Worm (Caenorhabditis elegans) whole organism, young adult: ENCODE data around the gene acd-3.

ENCODE experiments used
- B0019.2 ChIP-seq: fragments of 200-800 bp; sonication (Bioruptor generic); conservative IDR thresholded peaks from 2 replicates; pipeline ENCODE4 v1.3.6; 2022; ENCODE audit warnings: missing genetic modification reagents, missing genetic modification characterization, missing compliant biosample characterization
- C06A6.2 ChIP-seq: fragments of 200-800 bp; sonication (Bioruptor generic); conservative IDR thresholded peaks from 2 replicates; pipeline ENCODE4 v1.3.6; 2022; ENCODE audit warnings: missing genetic modification characterization, missing compliant biosample characterization
- C17E4.6 ChIP-seq: fragments of 200-800 bp; sonication (Bioruptor generic); IDR thresholded peaks from 2 replicates; pipeline ENCODE4 v1.3.6; 2022; ENCODE audit warnings: missing genetic modification reagents, missing genetic modification characterization, missing compliant biosample characterization
- F10E7.11 ChIP-seq: sonication (generic microtip); optimal IDR thresholded peaks from 2 replicates; lab custom pipeline; 2017; ENCODE audit warnings: mild to moderate bottlenecking, missing genetic modification characterization, moderate library complexity, missing compliant biosample characterization
- F22D6.2 ChIP-seq: sonication (generic microtip); optimal IDR thresholded peaks from 2 replicates; lab custom pipeline; 2016; ENCODE audit warnings: mild to moderate bottlenecking, missing genetic modification characterization, missing compliant biosample characterization
- F52B5.7 ChIP-seq: sonication (generic microtip); optimal IDR thresholded peaks from 2 replicates; lab custom pipeline; 2016; ENCODE audit warnings: mild to moderate bottlenecking, missing genetic modification characterization, missing compliant biosample characterization
- T07F8.4 ChIP-seq: sonication (generic microtip); optimal IDR thresholded peaks from 2 replicates; lab custom pipeline; 2016; ENCODE audit warnings: mild to moderate bottlenecking, missing genetic modification characterization, moderate library complexity, missing compliant biosample characterization
- Y53G8AR.9 ChIP-seq: fragments of 200-800 bp; sonication (Bioruptor generic); conservative IDR thresholded peaks from 2 replicates; pipeline ENCODE4 v1.3.6; 2022; ENCODE audit warnings: missing genetic modification reagents, missing genetic modification characterization, missing compliant biosample characterization
- Y67H2A.10 ChIP-seq: fragments of 200-800 bp; sonication (Bioruptor generic); conservative IDR thresholded peaks from 2 replicates; pipeline ENCODE4 v1.3.6; 2022; ENCODE audit warnings: missing genetic modification reagents, missing genetic modification characterization, missing compliant biosample characterization
- Y95B8A.8 ChIP-seq: fragments of 200-800 bp; sonication (Bioruptor generic); IDR thresholded peaks from 2 replicates; pipeline ENCODE4 v1.3.6; 2022; ENCODE audit warnings: missing genetic modification reagents, missing genetic modification characterization, missing compliant biosample characterization
- akir-1 ChIP-seq: fragments of 200-800 bp; sonication (Bioruptor generic); optimal IDR thresholded peaks from 2 replicates; lab custom pipeline; 2018; ENCODE audit warnings: mild to moderate bottlenecking, missing genetic modification characterization, moderate library complexity, missing compliant biosample characterization
- aptf-3 ChIP-seq: fragments of 200-800 bp; sonication (Bioruptor generic); IDR thresholded peaks from 2 replicates; pipeline ENCODE4 v1.3.6; 2022; ENCODE audit warnings: missing genetic modification characterization, missing compliant biosample characterization
- attf-6 ChIP-seq: fragments of 200-800 bp; sonication (Bioruptor generic); IDR thresholded peaks from 2 replicates; pipeline ENCODE4 v1.3.6; 2022; ENCODE audit warnings: missing genetic modification reagents, missing genetic modification characterization, missing compliant biosample characterization
- ceh-100 ChIP-seq: fragments of 200-800 bp; sonication (Bioruptor generic); IDR thresholded peaks from 2 replicates; pipeline ENCODE4 v1.3.6; 2022; ENCODE audit warnings: missing genetic modification reagents, missing genetic modification characterization, missing compliant biosample characterization
- ceh-79 ChIP-seq: sonication (generic microtip); optimal IDR thresholded peaks from 2 replicates; lab custom pipeline; 2017; ENCODE audit warnings: mild to moderate bottlenecking, missing genetic modification characterization, missing compliant biosample characterization
- dox-1 ChIP-seq: fragments of 200-800 bp; sonication (Bioruptor generic); IDR thresholded peaks from 2 replicates; pipeline ENCODE4 v1.3.6; 2022; ENCODE audit warnings: missing genetic modification reagents, missing genetic modification characterization, missing compliant biosample characterization
- dpff-1 ChIP-seq: sonication (generic microtip); optimal IDR thresholded peaks from 2 replicates; lab custom pipeline; 2017; ENCODE audit warnings: mild to moderate bottlenecking, missing genetic modification characterization, missing compliant biosample characterization
- egl-18 ChIP-seq: fragments of 200-800 bp; sonication (Bioruptor generic); IDR thresholded peaks from 2 replicates; pipeline ENCODE4 v1.3.6; 2022; ENCODE audit warnings: missing genetic modification reagents, missing genetic modification characterization, missing compliant biosample characterization
- ekl-4 ChIP-seq: fragments of 200-800 bp; sonication (Bioruptor generic); IDR thresholded peaks from 2 replicates; pipeline ENCODE4 v1.3.6; 2022; ENCODE audit warnings: missing genetic modification reagents, missing genetic modification characterization, missing compliant biosample characterization
- ets-4 ChIP-seq: fragments of 200-800 bp; sonication (Bioruptor generic); optimal IDR thresholded peaks from 2 replicates; lab custom pipeline; 2018; ENCODE audit warnings: mild to moderate bottlenecking, missing genetic modification characterization, missing compliant biosample characterization
- fkh-3 ChIP-seq: sonication (generic microtip); optimal IDR thresholded peaks from 2 replicates; lab custom pipeline; 2016; ENCODE audit warnings: mild to moderate bottlenecking, missing genetic modification characterization, missing compliant biosample characterization
- hrde-1 ChIP-seq: sonication (generic microtip); optimal IDR thresholded peaks from 2 replicates; lab custom pipeline; 2016; ENCODE audit warnings: missing genetic modification characterization, mild to moderate bottlenecking, missing compliant biosample characterization, moderate library complexity, missing genotype, missing genetic modification reagents, borderline replicate concordance
- let-607 ChIP-seq, 2 experiments: fragments of 200-800 bp in 1 of 2; sonication (Bioruptor generic) in 1 of 2; sonication (generic microtip) in 1 of 2; optimal IDR thresholded peaks; 2 replicates each; lab custom pipeline; 2016 to 2018; ENCODE audit warnings: mild to moderate bottlenecking in 2 of 2, missing compliant biosample characterization in 2 of 2, missing genetic modification characterization in 2 of 2, moderate library complexity in 2 of 2, missing genotype in 1 of 2
- lin-35 ChIP-seq, 3 experiments: fragments of 150-350 bp in 2 of 3; sonication (generic microtip) in 1 of 3; optimal IDR thresholded peaks; 2 replicates each; lab custom pipeline; 2014 to 2018; ENCODE audit warnings: missing biosample characterization in 3 of 3, missing genetic modification characterization in 3 of 3, missing genetic modification reagents in 3 of 3
- lin-54 ChIP-seq: fragments of 200-800 bp; sonication (Bioruptor generic); optimal IDR thresholded peaks from 2 replicates; lab custom pipeline; 2018; ENCODE audit warnings: mild to moderate bottlenecking, missing genetic modification characterization, missing compliant biosample characterization
- madf-10 ChIP-seq: sonication (generic microtip); optimal IDR thresholded peaks from 2 replicates; lab custom pipeline; 2016; ENCODE audit warnings: mild to moderate bottlenecking, missing genetic modification characterization, missing compliant biosample characterization
- madf-3 ChIP-seq: fragments of 200-800 bp; sonication (Bioruptor generic); IDR thresholded peaks from 2 replicates; pipeline ENCODE4 v1.3.6; 2022; ENCODE audit warnings: missing genetic modification reagents, missing genetic modification characterization, missing compliant biosample characterization
- madf-6 ChIP-seq: fragments of 200-800 bp; sonication (Bioruptor generic); IDR thresholded peaks from 2 replicates; pipeline ENCODE4 v1.3.6; 2022; ENCODE audit warnings: missing genetic modification reagents, missing genetic modification characterization, missing compliant biosample characterization
- madf-8 ChIP-seq: fragments of 200-800 bp; sonication (Bioruptor generic); conservative IDR thresholded peaks from 2 replicates; pipeline ENCODE4 v1.3.6; 2022; ENCODE audit warnings: missing genetic modification reagents, missing genetic modification characterization, missing compliant biosample characterization
- mel-28 ChIP-seq: sonication (generic microtip); optimal IDR thresholded peaks from 2 replicates; lab custom pipeline; 2016; ENCODE audit warnings: borderline replicate concordance, mild to moderate bottlenecking, missing genetic modification characterization, missing compliant biosample characterization
- mxl-1 ChIP-seq: sonication (generic microtip); optimal IDR thresholded peaks from 2 replicates; lab custom pipeline; 2016; ENCODE audit warnings: missing genetic modification characterization, missing compliant biosample characterization
- nhr-27 ChIP-seq: fragments of 200-800 bp; sonication (Bioruptor generic); optimal IDR thresholded peaks from 2 replicates; lab custom pipeline; 2018; ENCODE audit warnings: mild to moderate bottlenecking, missing genetic modification characterization, moderate library complexity, missing compliant biosample characterization
- nhr-90 ChIP-seq: sonication (generic microtip); optimal IDR thresholded peaks from 2 replicates; lab custom pipeline; 2016; ENCODE audit warnings: missing genotype, mild to moderate bottlenecking, missing genetic modification characterization, missing compliant biosample characterization
- pbrm-1 ChIP-seq: fragments of 200-800 bp; sonication (Bioruptor generic); IDR thresholded peaks from 2 replicates; pipeline ENCODE4 v1.3.6; 2022; ENCODE audit warnings: missing genetic modification reagents, missing genetic modification characterization, missing compliant biosample characterization
- pha-4 ChIP-seq: fragments of 150-350 bp; sonication (generic microtip); optimal IDR thresholded peaks from 2 replicates; lab custom pipeline; 2014; ENCODE audit warnings: missing biosample characterization, missing genetic modification reagents, missing genetic modification characterization
- repo-1 ChIP-seq: sonication (generic microtip); optimal IDR thresholded peaks from 2 replicates; lab custom pipeline; 2017; ENCODE audit warnings: mild to moderate bottlenecking, missing genetic modification characterization, missing compliant biosample characterization
- rpc-1 ChIP-seq, 2 experiments: fragments of 150-350 bp in 1 of 2; sonication (generic microtip) in 1 of 2; optimal IDR thresholded peaks; 2 replicates each; lab custom pipeline; 2014 to 2018; ENCODE audit warnings: missing biosample characterization in 1 of 2, missing genetic modification characterization in 1 of 2, missing genetic modification reagents in 1 of 2, missing genotype in 1 of 2
- sea-2 ChIP-seq: fragments of 200-800 bp; sonication (Bioruptor generic); IDR thresholded peaks from 2 replicates; pipeline ENCODE4 v1.3.6; 2022; ENCODE audit warnings: missing genetic modification characterization, missing compliant biosample characterization
- snpc-3.4 ChIP-seq: sonication (generic microtip); optimal IDR thresholded peaks from 2 replicates; lab custom pipeline; 2017; ENCODE audit warnings: missing genetic modification characterization, mild to moderate bottlenecking, missing compliant biosample characterization, antibody characterized with exemption, moderate library complexity, missing genotype, missing genetic modification reagents
- sptf-2 ChIP-seq: fragments of 200-800 bp; sonication (Bioruptor generic); optimal IDR thresholded peaks from 2 replicates; lab custom pipeline; 2018; ENCODE audit warnings: mild to moderate bottlenecking, missing genetic modification characterization, missing compliant biosample characterization
- tlf-1 ChIP-seq: fragments of 200-800 bp; sonication (Bioruptor generic); optimal IDR thresholded peaks from 2 replicates; lab custom pipeline; 2018; ENCODE audit warnings: mild to moderate bottlenecking, missing genetic modification characterization, missing compliant biosample characterization
- unc-130 ChIP-seq: sonication (generic microtip); optimal IDR thresholded peaks from 2 replicates; lab custom pipeline; 2016; ENCODE audit warnings: missing genetic modification reagents, missing genetic modification characterization, missing compliant biosample characterization
- unc-62 ChIP-seq: fragments of 150-350 bp; optimal IDR thresholded peaks from 2 replicates; lab custom pipeline; 2014; ENCODE audit warnings: missing biosample characterization, missing genetic modification reagents, missing genetic modification characterization
- zfh-2 ChIP-seq: fragments of 200-800 bp; sonication (Bioruptor generic); conservative IDR thresholded peaks from 2 replicates; pipeline ENCODE4 v1.3.6; 2022; ENCODE audit warnings: missing genetic modification reagents, missing genetic modification characterization, missing compliant biosample characterization
- ztf-28 ChIP-seq: fragments of 200-800 bp; sonication (Bioruptor generic); IDR thresholded peaks from 2 replicates; pipeline ENCODE4 v1.3.6; 2022; ENCODE audit warnings: missing genetic modification reagents, missing genetic modification characterization, missing compliant biosample characterization
- ztf-3 ChIP-seq: fragments of 200-800 bp; sonication (Bioruptor generic); optimal IDR thresholded peaks from 2 replicates; lab custom pipeline; 2018; ENCODE audit warnings: mild to moderate bottlenecking, missing genetic modification characterization, missing compliant biosample characterization

acd-3 gene

DNA sequence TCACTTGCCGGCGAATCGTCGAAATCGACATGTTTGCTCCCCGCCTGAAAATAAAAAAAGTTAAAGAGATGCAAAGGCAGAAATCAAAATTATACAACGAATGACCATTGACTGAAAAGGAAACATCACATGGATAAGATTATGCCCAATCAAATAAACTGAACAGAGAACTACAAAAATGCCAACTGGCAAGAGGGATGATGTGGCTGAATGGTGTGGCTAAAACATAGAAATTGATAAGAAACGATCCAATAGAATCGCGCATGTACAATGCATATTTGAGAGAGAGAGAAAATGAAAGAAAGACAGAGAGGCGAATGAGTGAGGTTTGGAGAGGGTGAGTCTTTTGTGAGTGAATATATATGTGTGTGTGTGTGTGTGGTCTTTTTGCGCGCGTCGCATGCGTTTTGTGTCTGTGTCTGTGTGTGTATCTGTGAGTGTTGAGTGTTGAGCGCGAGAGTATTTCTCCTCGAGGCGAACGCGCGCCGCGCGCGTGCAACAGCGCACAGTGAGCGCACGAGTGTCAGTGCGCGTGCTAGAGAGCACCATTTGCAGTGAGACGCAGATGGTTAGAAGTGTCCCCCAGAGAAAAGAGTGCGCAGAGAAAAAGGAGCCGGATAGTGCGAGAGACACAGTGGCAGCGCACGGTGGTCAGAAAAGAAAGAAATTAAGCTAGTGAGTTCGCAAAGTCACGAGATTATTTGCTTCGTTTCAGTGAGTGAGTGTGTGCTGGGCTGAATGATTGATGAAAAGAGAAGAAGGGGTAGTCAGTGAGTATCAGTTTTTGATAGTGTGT is 30.4 kb upstream of the acd-3 start, which contains the start of gene epn-1 (continued):
- peak; percentile 92 for TF ChIP-seq tlf-1 (GFP tag; lab: Kevin White, UChicago)
- TF ChIP-seq lin-35 (GFP tag; optimal IDR thresholded peaks at IDR 0.05; lab: Kevin White, UChicago) = peak in 1 of 3 experiments; percentile 90
- TF ChIP-seq F52B5.7 (tag; lab: Kevin White, UChicago) = peak; percentile 56
- no peak for TF ChIP-seq hrde-1 (tag; lab: Kevin White, UChicago)
- TF ChIP-seq madf-8 (GFP tag; lab: Robert Waterston, UW) = no peak
- no peak for TF ChIP-seq rpc-1 (optimal IDR thresholded peaks at IDR 0.05; lab: Kevin White, UChicago)
- no peak for TF ChIP-seq rpc-1 (tag; optimal IDR thresholded peaks at IDR 0.05; lab: Kevin White, UChicago)
- peak; percentile 95 for TF ChIP-seq Y53G8AR.9
- TF ChIP-seq madf-3 (GFP tag; lab: Robert Waterston, UW) = peak; percentile 85
- TF ChIP-seq zfh-2 (GFP tag; lab: Robert Waterston, UW) = peak; percentile 100
- TF ChIP-seq sptf-2 (GFP tag; lab: Kevin White, UChicago) = peak; percentile 56
- peak; percentile 92 for TF ChIP-seq egl-18 (GFP tag; lab: Robert Waterston, UW)
- peak; percentile 94 for TF ChIP-seq C06A6.2 (GFP tag; lab: Robert Waterston, UW)
- TF ChIP-seq let-607 (tag; optimal IDR thresholded peaks at IDR 0.05; lab: Kevin White, UChicago) = peak; percentile 86 to 96
- peak; percentile 92 for TF ChIP-seq F22D6.2
- no peak for TF ChIP-seq mel-28
- peak; percentile 93 for TF ChIP-seq Y67H2A.10 (GFP tag; lab: Robert Waterston, UW)
- TF ChIP-seq madf-10 (tag; lab: Kevin White, UChicago) = peak; percentile 98
- peak; percentile 4 for TF ChIP-seq pha-4 (tag; lab: Kevin White, UChicago)
- TF ChIP-seq ets-4 (GFP tag; lab: Kevin White, UChicago) = peak; percentile 95
- peak; percentile 68 for TF ChIP-seq T07F8.4 (tag; lab: Kevin White, UChicago)
- TF ChIP-seq ceh-100 (GFP tag; lab: Robert Waterston, UW) = peak; percentile 41; the same call in 1 of the 2 replicates
- no peak for TF ChIP-seq attf-6 (GFP tag; lab: Robert Waterston, UW)
- no peak for TF ChIP-seq unc-130 (GFP tag; lab: Kevin White, UChicago)
- peak; percentile 30 for TF ChIP-seq fkh-3
- TF ChIP-seq dox-1 (GFP tag; lab: Robert Waterston, UW) = peak; percentile 97
- peak; percentile 71 for TF ChIP-seq nhr-27 (tag; lab: Kevin White, UChicago)
- peak; percentile 75 for TF ChIP-seq lin-54 (GFP tag; lab: Kevin White, UChicago)
- TF ChIP-seq ztf-3 (GFP tag; lab: Kevin White, UChicago) = peak; percentile 89
- peak; percentile 82 for TF ChIP-seq akir-1 (GFP tag; lab: Kevin White, UChicago)
- no peak for TF ChIP-seq ztf-28 (GFP tag; lab: Robert Waterston, UW)
- 0 out of 2 replicates have a peak, but pooled peaks have one; percentile 21 for TF ChIP-seq madf-6 (GFP tag; lab: Robert Waterston, UW)
- peak; percentile 51 for TF ChIP-seq F10E7.11 (tag; lab: Kevin White, UChicago)
- TF ChIP-seq ceh-79 (tag; lab: Kevin White, UChicago) = peak; percentile 87
- TF ChIP-seq aptf-3 (GFP tag; lab: Robert Waterston, UW) = no peak
- TF ChIP-seq repo-1 = peak; percentile 93
- no peak for TF ChIP-seq dpff-1
- TF ChIP-seq Y95B8A.8 (GFP tag; lab: Robert Waterston, UW) = peak; percentile 90
- peak; percentile 95 for TF ChIP-seq ekl-4
- peak; percentile 92 for TF ChIP-seq sea-2 (GFP tag; lab: Robert Waterston, UW)
- TF ChIP-seq snpc-3.4 (tag; lab: Kevin White, UChicago) = no peak
- TF ChIP-seq pbrm-1 (GFP tag; lab: Robert Waterston, UW) = peak; percentile 95
- peak; percentile 60 for TF ChIP-seq mxl-1
- peak; percentile 39 for TF ChIP-seq unc-62 (GFP tag; lab: Kevin White, UChicago)
- TF ChIP-seq B0019.2 (GFP tag; lab: Robert Waterston, UW) = no peak
- 0 out of 2 replicates have a peak, but pooled peaks have one; percentile 63 for TF ChIP-seq C17E4.6 (GFP tag; lab: Robert Waterston, UW)
- TF ChIP-seq nhr-90 (tag; lab: Kevin White, UChicago) = peak; percentile 94
